Fruit fly (Drosophila melanogaster) whole organism, embryonic: ENCODE measurements around the gene Rab5.
A peak's percentile ranks its signal among the peaks of the same experiment; 100 is the strongest.

Source experiments
- CG10543 ChIP-seq: fragments of 200-800 bp; sonication (Bioruptor generic); optimal IDR thresholded peaks from 3 replicates; lab custom pipeline; 2017; ENCODE audit warnings: missing biosample characterization, mild to moderate bottlenecking, missing genetic modification characterization, moderate library complexity
- CG11560 ChIP-seq: fragments of 200-800 bp; sonication (Bioruptor generic); IDR thresholded peaks from 3 replicates; pipeline ENCODE4 v1.3.6; 2022; ENCODE audit warnings: missing biosample characterization, missing genetic modification characterization
- CG11695 ChIP-seq: fragments of 200-800 bp; sonication (Bioruptor generic); IDR thresholded peaks from 3 replicates; pipeline ENCODE4 v1.3.6; 2022; ENCODE audit warnings: missing biosample characterization, missing genetic modification characterization
- CG1233 ChIP-seq: fragments of 200-800 bp; sonication (Bioruptor generic); optimal IDR thresholded peaks from 4 replicates; lab custom pipeline; 2018; ENCODE audit warnings: missing biosample characterization, mild to moderate bottlenecking, missing genetic modification characterization
- CG13894 ChIP-seq: fragments of 200-800 bp; sonication (Bioruptor generic); optimal IDR thresholded peaks from 3 replicates; lab custom pipeline; 2018; ENCODE audit warnings: missing biosample characterization, mild to moderate bottlenecking, missing genetic modification characterization, moderate library complexity
- CG14014 ChIP-seq: fragments of 200-800 bp; sonication (Bioruptor generic); IDR thresholded peaks from 2 replicates; pipeline ENCODE4 v1.3.6; 2022; ENCODE audit warnings: missing biosample characterization, missing genetic modification characterization
- CG15479 ChIP-seq: fragments of 200-800 bp; sonication (Bioruptor generic); optimal IDR thresholded peaks from 3 replicates; lab custom pipeline; 2019; ENCODE audit warnings: missing biosample characterization, mild to moderate bottlenecking, missing genetic modification characterization, moderate library complexity
- CG1792 ChIP-seq: fragments of 200-800 bp; sonication (Bioruptor generic); optimal IDR thresholded peaks from 2 replicates; lab custom pipeline; 2016; ENCODE audit warnings: missing biosample characterization, missing genetic modification characterization
- CG18476 ChIP-seq: fragments of 200-800 bp; sonication (Bioruptor generic); optimal IDR thresholded peaks from 2 replicates; lab custom pipeline; 2016; ENCODE audit warnings: missing biosample characterization, mild to moderate bottlenecking, missing genetic modification characterization
- CG2129 ChIP-seq: fragments of 200-800 bp; sonication (Bioruptor generic); IDR thresholded peaks from 2 replicates; pipeline ENCODE4 v1.3.6; 2022; ENCODE audit warnings: missing biosample characterization, missing genetic modification characterization; ENCODE audit not compliant: partially characterized antibody
- CG3065 ChIP-seq: fragments of 200-800 bp; sonication (Bioruptor generic); optimal IDR thresholded peaks from 2 replicates; lab custom pipeline; 2016; ENCODE audit warnings: missing biosample characterization, missing genetic modification characterization
- CG31365 ChIP-seq: fragments of 200-800 bp; sonication (Bioruptor generic); optimal IDR thresholded peaks from 2 replicates; lab custom pipeline; 2018; ENCODE audit warnings: missing biosample characterization, mild to moderate bottlenecking, missing genetic modification characterization
- CG34422 ChIP-seq: fragments of 200-800 bp; sonication (Bioruptor generic); IDR thresholded peaks from 3 replicates; pipeline ENCODE4 v1.3.6; 2022; ENCODE audit warnings: missing biosample characterization, missing genetic modification characterization
- CG6175 ChIP-seq: fragments of 200-800 bp; sonication (Bioruptor generic); IDR thresholded peaks from 3 replicates; pipeline ENCODE4 v1.3.6; 2022; ENCODE audit warnings: missing biosample characterization, missing genetic modification characterization
- CG7963 ChIP-seq: fragments of 200-800 bp; sonication (Bioruptor generic); IDR thresholded peaks from 3 replicates; pipeline ENCODE4 v1.3.6; 2022; ENCODE audit warnings: missing biosample characterization, missing genetic modification characterization; ENCODE audit not compliant: partially characterized antibody
- CG8478 ChIP-seq: fragments of >200 bp; optimal IDR thresholded peaks from 2 replicates; lab custom pipeline; 2018
- CG9817 ChIP-seq: fragments of 200-800 bp; sonication (Bioruptor generic); optimal IDR thresholded peaks from 2 replicates; lab custom pipeline; 2018; ENCODE audit warnings: missing biosample characterization, mild to moderate bottlenecking, missing genetic modification characterization, moderate library complexity
- Camta ChIP-seq: fragments of 200-800 bp; sonication (Bioruptor generic); optimal IDR thresholded peaks from 2 replicates; lab custom pipeline; 2016; ENCODE audit warnings: missing biosample characterization, missing genetic modification characterization
- Dbx ChIP-seq: fragments of 200-800 bp; sonication (Bioruptor generic); IDR thresholded peaks from 3 replicates; pipeline ENCODE4 v1.3.6; 2022; ENCODE audit warnings: missing biosample characterization, missing genetic modification characterization
- Dref ChIP-seq: fragments of 200-800 bp; sonication (Bioruptor generic); IDR thresholded peaks from 2 replicates; pipeline ENCODE4 v1.3.6; 2022; ENCODE audit warnings: missing biosample characterization, missing genetic modification characterization
- Ets97D ChIP-seq: fragments of 200-800 bp; sonication (Bioruptor generic); optimal IDR thresholded peaks from 3 replicates; lab custom pipeline; 2016; ENCODE audit warnings: missing biosample characterization, missing genetic modification characterization
- HHEX ChIP-seq: fragments of 200-800 bp; sonication (Bioruptor generic); optimal IDR thresholded peaks from 3 replicates; lab custom pipeline; 2017; ENCODE audit warnings: missing biosample characterization, mild to moderate bottlenecking, missing genetic modification characterization, missing genetic modification reagents
- Hey ChIP-seq: fragments of 200-800 bp; sonication (Bioruptor generic); optimal IDR thresholded peaks from 3 replicates; lab custom pipeline; 2018; ENCODE audit warnings: missing biosample characterization, mild to moderate bottlenecking, missing genetic modification characterization
- Hmr ChIP-seq: fragments of 200-800 bp; sonication (Bioruptor generic); optimal IDR thresholded peaks from 3 replicates; lab custom pipeline; 2017; ENCODE audit warnings: mild to moderate bottlenecking, missing biosample characterization, missing genetic modification reagents, missing genetic modification characterization
- Mrtf ChIP-seq: fragments of 200-800 bp; sonication (Bioruptor generic); IDR thresholded peaks from 3 replicates; pipeline ENCODE4 v1.3.6; 2022; ENCODE audit warnings: missing biosample characterization, missing genetic modification characterization
- Optix ChIP-seq: fragments of 200-800 bp; sonication (Bioruptor generic); IDR thresholded peaks from 3 replicates; pipeline ENCODE4 v1.3.6; 2022; ENCODE audit warnings: missing biosample characterization, missing genetic modification characterization
- Sox102F ChIP-seq: fragments of 200-800 bp; sonication (Bioruptor generic); optimal IDR thresholded peaks from 2 replicates; lab custom pipeline; 2018; ENCODE audit warnings: missing biosample characterization, mild to moderate bottlenecking, missing genetic modification characterization, moderate library complexity
- Xbp1 ChIP-seq: fragments of 200-800 bp; sonication (Bioruptor generic); optimal IDR thresholded peaks from 3 replicates; lab custom pipeline; 2016; ENCODE audit warnings: missing biosample characterization, mild to moderate bottlenecking, missing genetic modification characterization
- ac ChIP-seq: fragments of 200-800 bp; sonication (Bioruptor generic); optimal IDR thresholded peaks from 3 replicates; lab custom pipeline; 2017; ENCODE audit warnings: missing biosample characterization, mild to moderate bottlenecking, missing genetic modification characterization
- chm ChIP-seq: fragments of 200-800 bp; sonication (Bioruptor generic); IDR thresholded peaks from 2 replicates; pipeline ENCODE4 v1.3.6; 2022; ENCODE audit warnings: missing biosample characterization, missing genetic modification characterization
- gcm ChIP-seq: fragments of 200-800 bp; sonication (Bioruptor generic); optimal IDR thresholded peaks from 2 replicates; lab custom pipeline; 2019; ENCODE audit warnings: missing biosample characterization, mild to moderate bottlenecking, missing genetic modification characterization, moderate library complexity
- gt ChIP-seq: fragments of 200-800 bp; sonication (Bioruptor generic); IDR thresholded peaks from 2 replicates; pipeline ENCODE4 v1.3.6; 2022; ENCODE audit warnings: missing biosample characterization, missing genetic modification characterization
- klu ChIP-seq: fragments of 200-800 bp; sonication (Bioruptor generic); IDR thresholded peaks from 2 replicates; pipeline ENCODE4 v1.3.6; 2022; ENCODE audit warnings: missing biosample characterization, missing genetic modification characterization
- knrl ChIP-seq: fragments of 200-800 bp; sonication (Bioruptor generic); IDR thresholded peaks from 3 replicates; pipeline ENCODE4 v1.3.6; 2022; ENCODE audit warnings: missing biosample characterization, missing genetic modification characterization; ENCODE audit not compliant: partially characterized antibody
- nom ChIP-seq: fragments of 200-800 bp; sonication (Bioruptor generic); optimal IDR thresholded peaks from 2 replicates; lab custom pipeline; 2017; ENCODE audit warnings: missing biosample characterization, missing genetic modification characterization, mild to moderate bottlenecking, moderate library complexity, missing genetic modification reagents
- org-1 ChIP-seq: fragments of 200-800 bp; sonication (Bioruptor generic); optimal IDR thresholded peaks from 2 replicates; lab custom pipeline; 2017; ENCODE audit warnings: missing biosample characterization, missing genetic modification characterization
- pfk ChIP-seq: fragments of 200-800 bp; sonication (Bioruptor generic); optimal IDR thresholded peaks from 2 replicates; lab custom pipeline; 2018; ENCODE audit warnings: missing biosample characterization, mild to moderate bottlenecking, missing genetic modification characterization, moderate library complexity
- psq ChIP-seq: fragments of 200-800 bp; sonication (Bioruptor generic); optimal IDR thresholded peaks from 2 replicates; lab custom pipeline; 2017; ENCODE audit warnings: missing biosample characterization, missing genetic modification characterization
- pzg ChIP-seq: fragments of 200-800 bp; sonication (Bioruptor generic); optimal IDR thresholded peaks from 3 replicates; lab custom pipeline; 2018; ENCODE audit warnings: missing biosample characterization, mild to moderate bottlenecking, missing genetic modification characterization, moderate library complexity
- ranshi ChIP-seq: fragments of 200-800 bp; sonication (Bioruptor generic); IDR thresholded peaks from 2 replicates; pipeline ENCODE4 v1.3.6; 2022; ENCODE audit warnings: missing biosample characterization, missing genetic modification characterization
- ro ChIP-seq: fragments of 200-800 bp; sonication (Bioruptor generic); IDR thresholded peaks from 2 replicates; pipeline ENCODE4 v1.3.6; 2022; ENCODE audit warnings: missing biosample characterization, missing genetic modification characterization
- scrt ChIP-seq: fragments of 200-800 bp; sonication (Bioruptor generic); optimal IDR thresholded peaks from 2 replicates; lab custom pipeline; 2018; ENCODE audit warnings: missing biosample characterization, mild to moderate bottlenecking, missing genetic modification characterization, moderate library complexity
- sens-2 ChIP-seq: fragments of 200-800 bp; sonication (Bioruptor generic); IDR thresholded peaks from 2 replicates; pipeline ENCODE4 v1.3.6; 2022; ENCODE audit warnings: missing biosample characterization, missing genetic modification characterization
- seq ChIP-seq: fragments of 200-800 bp; sonication (Bioruptor generic); IDR thresholded peaks from 2 replicates; pipeline ENCODE4 v1.3.6; 2022; ENCODE audit warnings: missing biosample characterization, missing genetic modification characterization
- tap ChIP-seq: fragments of 200-800 bp; optimal IDR thresholded peaks from 3 replicates; lab custom pipeline; 2019; ENCODE audit warnings: missing biosample characterization, mild to moderate bottlenecking, missing genetic modification characterization, moderate library complexity
- tin ChIP-seq: fragments of 200-800 bp; sonication (Bioruptor generic); optimal IDR thresholded peaks from 3 replicates; lab custom pipeline; 2016; ENCODE audit warnings: missing biosample characterization, missing genetic modification characterization
- twi ChIP-seq: fragments of 200-800 bp; optimal IDR thresholded peaks from 2 replicates; lab custom pipeline; 2019; ENCODE audit warnings: missing biosample characterization, mild to moderate bottlenecking, missing genetic modification characterization, moderate library complexity
- tx ChIP-seq: fragments of 200-800 bp; sonication (Bioruptor generic); optimal IDR thresholded peaks from 2 replicates; lab custom pipeline; 2016; ENCODE audit warnings: missing biosample characterization, missing genetic modification characterization
- vfl ChIP-seq: fragments of 200-800 bp; sonication (Bioruptor generic); optimal IDR thresholded peaks from 2 replicates; lab custom pipeline; 2016; ENCODE audit warnings: missing biosample characterization, missing genetic modification characterization

Gene Rab5

DNA sequence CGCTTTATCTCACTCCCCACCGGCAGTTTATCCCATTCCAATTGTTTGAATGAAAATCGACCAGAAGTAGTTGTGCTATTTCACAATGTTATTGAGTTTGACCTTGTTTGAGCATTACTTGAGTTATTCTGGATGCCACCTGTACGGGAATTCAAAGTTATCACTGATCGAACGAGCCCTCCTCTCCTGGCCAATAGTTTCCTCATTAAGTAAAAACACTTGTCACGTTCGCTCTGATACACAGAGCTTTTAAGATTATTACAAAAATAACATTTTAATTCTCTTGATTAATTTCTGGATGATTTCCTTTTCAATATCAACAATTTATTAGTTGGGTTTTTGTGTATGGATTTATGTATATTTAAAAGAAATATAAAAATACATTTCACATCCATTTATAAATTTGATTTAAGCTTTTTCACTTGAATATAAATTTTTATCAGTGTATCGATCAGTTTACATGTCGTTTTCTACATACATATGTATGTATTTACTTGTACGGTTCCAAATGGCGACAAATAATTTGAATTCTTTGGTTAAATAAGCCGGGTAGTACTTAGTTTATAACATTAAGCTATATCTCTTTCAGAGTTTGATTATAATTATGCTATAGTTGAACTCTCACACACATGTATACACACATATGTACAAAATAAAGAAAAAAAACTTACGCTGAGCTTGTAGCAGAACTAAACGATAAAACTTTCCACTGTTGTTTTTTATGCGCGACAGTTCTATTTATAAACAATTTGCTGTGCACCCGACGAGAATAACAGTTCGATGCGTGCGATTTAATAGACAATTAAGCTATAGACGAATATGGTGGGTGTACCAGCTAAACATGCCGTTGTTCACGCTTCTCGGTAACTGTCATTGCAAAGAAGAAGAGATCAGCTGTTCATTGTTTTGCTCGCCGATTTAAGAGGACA, 9.0 kb upstream of the Rab5 start, which contains the start of the genes CG3609 and CG15390 (continued):
- TF ChIP-seq Hmr (GFP tag; lab: Kevin White, UChicago) (peak; percentile 77), Dbx (GFP tag; lab: Robert Waterston, UW) (peak; percentile 87), Sox102F (GFP tag; lab: Kevin White, UChicago) (peak; percentile 81), ac (GFP tag; lab: Kevin White, UChicago) (no peak), CG10543 (GFP tag; lab: Kevin White, UChicago) (peak; percentile 90), vfl (peak; percentile 91), CG18476 (GFP tag; lab: Kevin White, UChicago) (peak; percentile 38), tx (GFP tag; lab: Kevin White, UChicago) (peak; percentile 81), gt (GFP tag; lab: Robert Waterston, UW) (no peak), Optix (peak; percentile 64; the same call in 2 of the 3 replicates), CG14014 (peak; percentile 88), chm (GFP tag; lab: Robert Waterston, UW) (peak; percentile 90), CG1233 (GFP tag; lab: Kevin White, UChicago) (peak; percentile 57), knrl (no peak; the same call in 2 of the 3 replicates), gcm (GFP tag; lab: Kevin White, UChicago) (peak; percentile 54), CG13894 (tag; lab: Kevin White, UChicago) (peak; percentile 92), nom (GFP tag; lab: Kevin White, UChicago) (peak; percentile 83), ro (GFP tag; lab: Robert Waterston, UW) (no peak), Camta (GFP tag; lab: Kevin White, UChicago) (peak; percentile 67), CG3065 (peak; percentile 59), CG8478 (no peak), CG31365 (tag; lab: Kevin White, UChicago) (peak; percentile 69), pfk (peak; percentile 41), klu (GFP tag; lab: Robert Waterston, UW) (no peak), tin (GFP tag; lab: Kevin White, UChicago) (peak; percentile 82), CG1792 (GFP tag; lab: Kevin White, UChicago) (peak; percentile 78), scrt (peak; percentile 58), CG7963 (GFP tag; lab: Robert Waterston, UW) (no peak), CG11560 (tag; lab: Robert Waterston, UW) (peak; percentile 68), Ets97D (GFP tag; lab: Kevin White, UChicago) (peak; percentile 83), CG15479 (GFP tag; lab: Kevin White, UChicago) (no peak), Xbp1 (GFP tag; lab: Kevin White, UChicago) (peak; percentile 88), pzg (peak; percentile 80), CG34422 (GFP tag; lab: Robert Waterston, UW) (peak; percentile 85), Mrtf (peak; percentile 82; the same call in 2 of the 3 replicates), CG2129 (GFP tag; lab: Robert Waterston, UW) (no peak), seq (no peak), sens-2 (GFP tag; lab: Robert Waterston, UW) (peak; percentile 59), org-1 (GFP tag; lab: Kevin White, UChicago) (peak; percentile 59), tap (tag; lab: Kevin White, UChicago) (no peak), CG6175 (0 out of 3 replicates have a peak, but pooled peaks have one; percentile 48), CG11695 (GFP tag; lab: Robert Waterston, UW) (peak; percentile 65), CG9817 (tag; lab: Kevin White, UChicago) (peak; percentile 81), Dref (GFP tag; lab: Robert Waterston, UW) (peak; percentile 50), ranshi (GFP tag; lab: Robert Waterston, UW) (peak; percentile 82), HHEX (peak; percentile 62), Hey (tag; lab: Kevin White, UChicago) (peak; percentile 57), twi (tag; lab: Kevin White, UChicago) (peak; percentile 55), psq (GFP tag; lab: Kevin White, UChicago) (peak; percentile 12)
